Fruit fly (Drosophila melanogaster) whole organism, wandering third instar larva: ENCODE results near the gene eIF3a.
A peak's percentile ranks its signal among the peaks of the same experiment; 100 is the strongest.

ENCODE experiments used
- CG32264 ChIP-seq: fragments of 200-800 bp; sonication (Bioruptor generic); optimal IDR thresholded peaks from 2 replicates; lab custom pipeline; 2016; ENCODE audit warnings: missing biosample characterization, missing genetic modification characterization
- CG9705 ChIP-seq: fragments of 200-800 bp; sonication (Bioruptor generic); optimal IDR thresholded peaks from 2 replicates; lab custom pipeline; 2018; ENCODE audit warnings: missing biosample characterization, mild to moderate bottlenecking, missing genetic modification characterization
- CrebA ChIP-seq: fragments of 200-800 bp; sonication (Bioruptor generic); optimal IDR thresholded peaks from 2 replicates; lab custom pipeline; 2016; ENCODE audit warnings: missing biosample characterization, mild to moderate bottlenecking, missing genetic modification characterization, borderline replicate concordance
- GATAd ChIP-seq: sonication (Bioruptor generic); optimal IDR thresholded peaks from 2 replicates; lab custom pipeline; 2016; ENCODE audit warnings: missing biosample characterization, missing genetic modification characterization
- HLH106 ChIP-seq: fragments of 200-800 bp; optimal IDR thresholded peaks from 3 replicates; lab custom pipeline; 2019; ENCODE audit warnings: missing biosample characterization, mild to moderate bottlenecking, missing genetic modification characterization, moderate library complexity
- Hnf4 ChIP-seq: fragments of 200-800 bp; sonication (Bioruptor generic); optimal IDR thresholded peaks from 2 replicates; lab custom pipeline; 2016; ENCODE audit warnings: missing biosample characterization, mild to moderate bottlenecking, missing genetic modification characterization
- Hr78 ChIP-seq: fragments of >200 bp; optimal IDR thresholded peaks from 2 replicates; lab custom pipeline; 2017; ENCODE audit warnings: missing biosample characterization, missing genetic modification characterization
- Hr83 ChIP-seq: fragments of 200-300 bp; sonication (Bioruptor generic); optimal IDR thresholded peaks from 2 replicates; lab custom pipeline; 2016; ENCODE audit warnings: missing biosample characterization, mild to moderate bottlenecking, missing genetic modification characterization, moderate library complexity; ENCODE audit not compliant: poor library complexity, severe bottlenecking
- Jra ChIP-seq: sonication (Bioruptor generic); optimal IDR thresholded peaks from 2 replicates; lab custom pipeline; 2016; ENCODE audit warnings: missing biosample characterization, missing genetic modification characterization
- Myc ChIP-seq: fragments of >200 bp; optimal IDR thresholded peaks from 2 replicates; lab custom pipeline; 2017
- N ChIP-seq: fragments of >200 bp; optimal IDR thresholded peaks from 2 replicates; lab custom pipeline; 2018; ENCODE audit warnings: missing biosample characterization, missing external identifiers, missing genetic modification characterization
- OdsH ChIP-seq: fragments of 200-800 bp; sonication (Bioruptor generic); optimal IDR thresholded peaks from 2 replicates; lab custom pipeline; 2016; ENCODE audit warnings: missing biosample characterization, mild to moderate bottlenecking, missing genetic modification characterization
- Rel ChIP-seq, 2 experiments: fragments of 200-800 bp; sonication (Bioruptor generic) in 1 of 2; optimal IDR thresholded peaks; 2 replicates in 1 of 2; 3 replicates in 1 of 2; lab custom pipeline; 2016 to 2019; ENCODE audit warnings: mild to moderate bottlenecking in 2 of 2, missing biosample characterization in 2 of 2, missing genetic modification characterization in 2 of 2, moderate library complexity in 1 of 2
- Sp1 ChIP-seq: fragments of 200-800 bp; sonication (Bioruptor generic); optimal IDR thresholded peaks from 3 replicates; lab custom pipeline; 2019; ENCODE audit warnings: missing biosample characterization, mild to moderate bottlenecking, missing genetic modification characterization, moderate library complexity
- Vsx2 ChIP-seq: fragments of 200-300, 225-300 bp; sonication (Bioruptor generic); optimal IDR thresholded peaks from 2 replicates; lab custom pipeline; 2018; ENCODE audit warnings: missing biosample characterization, missing genetic modification characterization; ENCODE audit not compliant: partially characterized antibody
- br ChIP-seq: fragments of 200-800 bp; sonication (Bioruptor generic); optimal IDR thresholded peaks from 2 replicates; lab custom pipeline; 2016; ENCODE audit warnings: missing biosample characterization, missing genetic modification characterization
- brk ChIP-seq: fragments of 200-800 bp; sonication (Bioruptor generic); optimal IDR thresholded peaks from 2 replicates; lab custom pipeline; 2016; ENCODE audit warnings: missing biosample characterization, mild to moderate bottlenecking, missing genetic modification characterization
- dl ChIP-seq, 2 experiments: fragments of 175-275, 200-275 bp in 1 of 2; fragments of 200-275 bp in 1 of 2; sonication (Bioruptor generic); optimal IDR thresholded peaks; lab custom pipeline; 2018; ENCODE audit warnings: mild to moderate bottlenecking in 2 of 2, missing biosample characterization in 2 of 2, missing genetic modification characterization in 2 of 2, moderate library complexity in 2 of 2; ENCODE audit not compliant: partially characterized antibody in 2 of 2, insufficient read depth in 1 of 2
- dmrt93B ChIP-seq: fragments of 200-800 bp; sonication (Bioruptor generic); optimal IDR thresholded peaks from 2 replicates; lab custom pipeline; 2018; ENCODE audit warnings: missing biosample characterization, mild to moderate bottlenecking, missing genetic modification characterization
- dsf ChIP-seq: sonication (Bioruptor generic); optimal IDR thresholded peaks from 2 replicates; lab custom pipeline; 2016; ENCODE audit warnings: missing biosample characterization, missing genetic modification characterization, borderline replicate concordance
- foxo ChIP-seq, 2 experiments: fragments of 200-800 bp; sonication (Bioruptor generic); optimal IDR thresholded peaks; 2 replicates in 1 of 2; 3 replicates in 1 of 2; lab custom pipeline; 2016 to 2017; ENCODE audit warnings: missing biosample characterization in 2 of 2, missing genetic modification characterization in 2 of 2
- fru ChIP-seq: fragments of 200-800 bp; sonication (Bioruptor generic); optimal IDR thresholded peaks from 3 replicates; lab custom pipeline; 2016; ENCODE audit warnings: missing biosample characterization, mild to moderate bottlenecking, missing genetic modification characterization
- h ChIP-seq: fragments of 200-800 bp; sonication (Bioruptor generic); optimal IDR thresholded peaks from 3 replicates; lab custom pipeline; 2016; ENCODE audit warnings: missing biosample characterization, mild to moderate bottlenecking, missing genetic modification characterization
- jim ChIP-seq: fragments of 175-275, 200-325 bp; sonication (Bioruptor generic); optimal IDR thresholded peaks from 2 replicates; lab custom pipeline; 2016; ENCODE audit warnings: missing biosample characterization, mild to moderate bottlenecking, missing genetic modification characterization
- pan ChIP-seq: fragments of >200 bp; optimal IDR thresholded peaks from 2 replicates; lab custom pipeline; 2017
- psq ChIP-seq: fragments of 200-800 bp; sonication (Bioruptor generic); optimal IDR thresholded peaks from 3 replicates; lab custom pipeline; 2017; ENCODE audit warnings: missing biosample characterization, mild to moderate bottlenecking, missing genetic modification characterization, moderate library complexity
- rgr ChIP-seq: fragments of 200-800 bp; sonication (Bioruptor generic); optimal IDR thresholded peaks from 3 replicates; lab custom pipeline; 2016; ENCODE audit warnings: missing biosample characterization, mild to moderate bottlenecking, missing genetic modification characterization
- sage ChIP-seq: fragments of 200-800 bp; sonication (Bioruptor generic); optimal IDR thresholded peaks from 2 replicates; lab custom pipeline; 2016; ENCODE audit warnings: missing biosample characterization, mild to moderate bottlenecking, missing genetic modification characterization
- tai ChIP-seq: sonication (Bioruptor generic); optimal IDR thresholded peaks from 2 replicates; lab custom pipeline; 2016; ENCODE audit warnings: missing biosample characterization, missing genetic modification characterization
- usp ChIP-seq: fragments of >200 bp; optimal IDR thresholded peaks from 2 replicates; lab custom pipeline; 2017; ENCODE audit warnings: missing biosample characterization, missing genetic modification characterization
- woc ChIP-seq: sonication (Bioruptor generic); optimal IDR thresholded peaks from 2 replicates; lab custom pipeline; 2016; ENCODE audit warnings: missing biosample characterization, mild to moderate bottlenecking, missing genetic modification characterization

Gene eIF3a

dm6 chr3R:4475378-4475777 is 41.7 kb upstream of the eIF3a start:
- TF ChIP-seq Jra (GFP tag; lab: Kevin White, UChicago) (no peak), fru (GFP tag; lab: Kevin White, UChicago) (no peak), jim (GFP tag; lab: Kevin White, UChicago) (no peak), Hnf4 (GFP tag; lab: Kevin White, UChicago) (no peak), Myc (lab: Kevin White, UChicago) (no peak), HLH106 (tag; lab: Kevin White, UChicago) (no peak), brk (GFP tag; lab: Kevin White, UChicago) (no peak), GATAd (GFP tag; lab: Kevin White, UChicago) (no peak), h (GFP tag; lab: Kevin White, UChicago) (no peak), CrebA (no peak), Sp1 (GFP tag; lab: Kevin White, UChicago) (no peak), sage (GFP tag; lab: Kevin White, UChicago) (no peak), woc (no peak), usp (no peak), foxo (GFP tag; optimal IDR thresholded peaks at IDR 0.05; lab: Kevin White, UChicago) (no peak), Rel (GFP tag; optimal IDR thresholded peaks at IDR 0.05; lab: Kevin White, UChicago) (no peak), Rel (tag; optimal IDR thresholded peaks at IDR 0.05; lab: Kevin White, UChicago) (no peak)

- TF ChIP-seq dmrt93B (GFP tag; lab: Kevin White, UChicago) (no peak), psq (GFP tag; lab: Kevin White, UChicago) (no peak), brk (GFP tag; lab: Kevin White, UChicago) (no peak), foxo (GFP tag; optimal IDR thresholded peaks at IDR 0.05; lab: Kevin White, UChicago) (no peak), pan (lab: Kevin White, UChicago) (no peak), Rel (GFP tag; optimal IDR thresholded peaks at IDR 0.05; lab: Kevin White, UChicago) (no peak), Rel (tag; optimal IDR thresholded peaks at IDR 0.05; lab: Kevin White, UChicago) (peak; percentile 73)
- TF ChIP-seq, all 38 proteins: peak for 1
Measured at dm6 chr3R:4472694-4472975, 38.9 kb upstream of the eIF3a start.

dm6 chr3R:4471846-4472693 is 38.4 kb upstream of the eIF3a start:
- TF ChIP-seq Hnf4 (GFP tag; lab: Kevin White, UChicago) (no peak), Vsx2 (GFP tag; lab: Kevin White, UChicago) (no peak), rgr (GFP tag; lab: Kevin White, UChicago) (no peak), OdsH (GFP tag; lab: Kevin White, UChicago) (no peak), psq (GFP tag; lab: Kevin White, UChicago) (no peak), Hr78 (GFP tag; lab: Kevin White, UChicago) (no peak), Rel (GFP tag; optimal IDR thresholded peaks at IDR 0.05; lab: Kevin White, UChicago) (no peak), Rel (tag; optimal IDR thresholded peaks at IDR 0.05; lab: Kevin White, UChicago) (no peak), sage (GFP tag; lab: Kevin White, UChicago) (no peak), CrebA (no peak), dl (GFP tag; optimal IDR thresholded peaks at IDR 0.05; lab: Kevin White, UChicago; ENCODE audit: insufficient read depth in 1 of 2, partially characterized antibody in 2 of 2) (no peak), jim (GFP tag; lab: Kevin White, UChicago) (no peak), tai (GFP tag; lab: Kevin White, UChicago) (no peak), N (no peak), dsf (GFP tag; lab: Kevin White, UChicago) (no peak), pan (lab: Kevin White, UChicago) (no peak), Jra (GFP tag; lab: Kevin White, UChicago) (no peak), CG9705 (GFP tag; lab: Kevin White, UChicago) (no peak)
- TF ChIP-seq, all 38 proteins: peak for 0

- TF ChIP-seq Hnf4 (GFP tag; lab: Kevin White, UChicago), result peak; percentile 30
- peak; percentile 43 for TF ChIP-seq Vsx2 (GFP tag; lab: Kevin White, UChicago)
- no peak for TF ChIP-seq Myc (lab: Kevin White, UChicago)
- TF ChIP-seq dmrt93B (GFP tag; lab: Kevin White, UChicago), result no peak
- TF ChIP-seq woc, result no peak
- peak; percentile 61 for TF ChIP-seq Jra (GFP tag; lab: Kevin White, UChicago)
- peak in 1 of 2 experiments; percentile 29 for TF ChIP-seq foxo (GFP tag; optimal IDR thresholded peaks at IDR 0.05; lab: Kevin White, UChicago)
- TF ChIP-seq h (GFP tag; lab: Kevin White, UChicago), result peak; percentile 96
- TF ChIP-seq dl (GFP tag; optimal IDR thresholded peaks at IDR 0.05; lab: Kevin White, UChicago; ENCODE audit: insufficient read depth in 1 of 2, partially characterized antibody in 2 of 2), result peak in 1 of 2 experiments; percentile 47
- TF ChIP-seq Rel (GFP tag; optimal IDR thresholded peaks at IDR 0.05; lab: Kevin White, UChicago), result no peak
- peak; percentile 85 for TF ChIP-seq Rel (tag; optimal IDR thresholded peaks at IDR 0.05; lab: Kevin White, UChicago)
- peak; percentile 31 for TF ChIP-seq fru (GFP tag; lab: Kevin White, UChicago)
- TF ChIP-seq Hr83, result peak; percentile 27
- TF ChIP-seq br (GFP tag; lab: Kevin White, UChicago), result peak; percentile 38
- no peak for TF ChIP-seq CG32264 (GFP tag; lab: Kevin White, UChicago)
- peak; percentile 8 for TF ChIP-seq Sp1 (GFP tag; lab: Kevin White, UChicago)
- TF ChIP-seq, all 38 proteins: peak for 11
Measured at dm6 chr3R:4471047-4471751, 37.5 kb upstream of the eIF3a start.
